Fruit fly (Drosophila melanogaster) whole organism, embryonic: ENCODE measurements around the gene Boh1.
A peak's percentile ranks its signal among the peaks of the same experiment; 100 is the strongest.

Source experiments
- Adf1 ChIP-seq: fragments of 200-800 bp; sonication (Bioruptor generic); IDR thresholded peaks from 2 replicates; pipeline ENCODE4 v1.3.6; 2022; ENCODE audit warnings: missing biosample characterization, missing genetic modification characterization
- B-H1 ChIP-seq: fragments of 200-800 bp; sonication (Bioruptor generic); IDR thresholded peaks from 3 replicates; pipeline ENCODE4 v1.3.6; 2022; ENCODE audit warnings: missing biosample characterization, missing genetic modification characterization
- C15 ChIP-seq: fragments of 200-800 bp; sonication (Bioruptor generic); IDR thresholded peaks from 3 replicates; pipeline ENCODE4 v1.3.6; 2022; ENCODE audit warnings: missing biosample characterization, missing genetic modification characterization
- CG11085 ChIP-seq: fragments of 200-800 bp; sonication (Bioruptor generic); IDR thresholded peaks from 2 replicates; pipeline ENCODE4 v1.3.6; 2022; ENCODE audit warnings: missing biosample characterization, missing genetic modification characterization
- CG12744 ChIP-seq: fragments of 200-800 bp; sonication (Bioruptor generic); optimal IDR thresholded peaks from 2 replicates; lab custom pipeline; 2016; ENCODE audit warnings: missing biosample characterization, missing genetic modification characterization
- CG13624 ChIP-seq: fragments of 200-800 bp; sonication (Bioruptor generic); optimal IDR thresholded peaks from 2 replicates; lab custom pipeline; 2016; ENCODE audit warnings: missing biosample characterization, missing genetic modification characterization
- CG13775 ChIP-seq: fragments of 200-800 bp; sonication (Bioruptor generic); optimal IDR thresholded peaks from 3 replicates; lab custom pipeline; 2017; ENCODE audit warnings: missing biosample characterization, mild to moderate bottlenecking, missing genetic modification characterization
- CG1647 ChIP-seq: fragments of 200-800 bp; sonication (Bioruptor generic); optimal IDR thresholded peaks from 3 replicates; lab custom pipeline; 2016; ENCODE audit warnings: missing biosample characterization, missing genetic modification characterization
- CG17361 ChIP-seq: fragments of 200-800 bp; sonication (Bioruptor generic); IDR thresholded peaks from 3 replicates; pipeline ENCODE4 v1.3.6; 2022; ENCODE audit warnings: missing biosample characterization, missing genetic modification characterization
- CG17829 ChIP-seq: fragments of 200-800 bp; optimal IDR thresholded peaks from 2 replicates; lab custom pipeline; 2019; ENCODE audit warnings: missing biosample characterization, mild to moderate bottlenecking, missing genetic modification characterization, moderate library complexity
- CG18599 ChIP-seq: fragments of 200-800 bp; sonication (Bioruptor generic); optimal IDR thresholded peaks from 3 replicates; lab custom pipeline; 2017; ENCODE audit warnings: missing biosample characterization, missing genetic modification characterization, mild to moderate bottlenecking, moderate library complexity, missing genetic modification reagents
- CG2199 ChIP-seq: fragments of 200-800 bp; sonication (Bioruptor generic); IDR thresholded peaks from 3 replicates; pipeline ENCODE4 v1.3.6; 2022; ENCODE audit warnings: missing biosample characterization, missing genetic modification characterization
- CG2678 ChIP-seq: fragments of 200-800 bp; sonication (Bioruptor generic); optimal IDR thresholded peaks from 3 replicates; lab custom pipeline; 2019; ENCODE audit warnings: missing biosample characterization, mild to moderate bottlenecking, missing genetic modification characterization, moderate library complexity
- CG31365 ChIP-seq: fragments of 200-800 bp; sonication (Bioruptor generic); optimal IDR thresholded peaks from 2 replicates; lab custom pipeline; 2018; ENCODE audit warnings: missing biosample characterization, mild to moderate bottlenecking, missing genetic modification characterization
- CG3281 ChIP-seq: fragments of 200-800 bp; sonication (Bioruptor generic); optimal IDR thresholded peaks from 3 replicates; lab custom pipeline; 2017; ENCODE audit warnings: missing biosample characterization, mild to moderate bottlenecking, missing genetic modification characterization
- CG34422 ChIP-seq: fragments of 200-800 bp; sonication (Bioruptor generic); IDR thresholded peaks from 3 replicates; pipeline ENCODE4 v1.3.6; 2022; ENCODE audit warnings: missing biosample characterization, missing genetic modification characterization
- CG5180 ChIP-seq: fragments of 200-800 bp; sonication (Bioruptor generic); optimal IDR thresholded peaks from 3 replicates; lab custom pipeline; 2017; ENCODE audit warnings: missing biosample characterization, missing genetic modification characterization, mild to moderate bottlenecking, moderate library complexity, missing genetic modification reagents
- CG5953 ChIP-seq: fragments of 200-800 bp; sonication (Bioruptor generic); IDR thresholded peaks from 2 replicates; pipeline ENCODE4 v1.3.6; 2022; ENCODE audit warnings: missing biosample characterization, missing genetic modification characterization
- CG6765 ChIP-seq: fragments of 200-800 bp; sonication (Bioruptor generic); optimal IDR thresholded peaks from 3 replicates; lab custom pipeline; 2017; ENCODE audit warnings: missing biosample characterization, mild to moderate bottlenecking, missing genetic modification characterization
- CG7928 ChIP-seq: fragments of 200-800 bp; sonication (Bioruptor generic); optimal IDR thresholded peaks from 2 replicates; lab custom pipeline; 2017; ENCODE audit warnings: missing biosample characterization, mild to moderate bottlenecking, missing genetic modification characterization
- CG7987 ChIP-seq: fragments of 200-800 bp; sonication (Bioruptor generic); optimal IDR thresholded peaks from 2 replicates; lab custom pipeline; 2018; ENCODE audit warnings: missing biosample characterization, mild to moderate bottlenecking, missing genetic modification characterization, moderate library complexity
- Dll ChIP-seq: fragments of 200-800 bp; sonication (Bioruptor generic); IDR thresholded peaks from 4 replicates; pipeline ENCODE4 v1.3.6; 2022; ENCODE audit warnings: missing biosample characterization, missing genetic modification characterization; ENCODE audit not compliant: partially characterized antibody
- Doc3 ChIP-seq: fragments of 200-800 bp; sonication (Bioruptor generic); IDR thresholded peaks from 3 replicates; pipeline ENCODE4 v1.3.6; 2022; ENCODE audit warnings: missing biosample characterization, missing genetic modification characterization; ENCODE audit not compliant: partially characterized antibody
- Hr78 ChIP-seq, 2 experiments: fragments of 200-800 bp in 1 of 2; fragments of >200 bp in 1 of 2; sonication (Bioruptor generic) in 1 of 2; optimal IDR thresholded peaks; 2 replicates each; lab custom pipeline; 2017 to 2019; ENCODE audit warnings: missing biosample characterization in 2 of 2, missing genetic modification characterization in 2 of 2, mild to moderate bottlenecking in 1 of 2, moderate library complexity in 1 of 2
- Med ChIP-seq: fragments of 200-800 bp; sonication (Bioruptor generic); peaks from one replicate; lab custom pipeline; 2016; ENCODE audit warnings: missing biosample characterization, missing genetic modification characterization, mild to moderate bottlenecking, inconsistent platforms, moderate library complexity
- NC2α ChIP-seq: fragments of 200-800 bp; sonication (Bioruptor generic); optimal IDR thresholded peaks from 2 replicates; lab custom pipeline; 2016; ENCODE audit warnings: missing biosample characterization, missing genetic modification characterization
- Rfx ChIP-seq: fragments of 200-800 bp; sonication (Bioruptor generic); IDR thresholded peaks from 2 replicates; pipeline ENCODE4 v1.3.6; 2022; ENCODE audit warnings: missing biosample characterization, missing genetic modification characterization
- Side ChIP-seq: fragments of 200-800 bp; sonication (Bioruptor generic); optimal IDR thresholded peaks from 2 replicates; lab custom pipeline; 2016; ENCODE audit warnings: missing biosample characterization, missing genetic modification characterization
- Trl ChIP-seq, 3 experiments: fragments of >200 bp in 2 of 3; fragments of 200-800 bp in 1 of 3; sonication (Bioruptor generic) in 1 of 3; optimal IDR thresholded peaks; 2 replicates in 1 of 3; 3 replicates in 2 of 3; lab custom pipeline; 2016 to 2017; ENCODE audit warnings: missing biosample characterization in 1 of 3, missing genetic modification characterization in 1 of 3
- cas ChIP-seq: fragments of 200-800 bp; sonication (Bioruptor generic); IDR thresholded peaks from 2 replicates; pipeline ENCODE4 v1.3.6; 2022; ENCODE audit warnings: missing biosample characterization, missing genetic modification characterization
- chinmo ChIP-seq: fragments of 200-800 bp; sonication (Bioruptor generic); IDR thresholded peaks from 4 replicates; pipeline ENCODE4 v1.3.6; 2022; ENCODE audit warnings: missing biosample characterization, missing genetic modification characterization; ENCODE audit not compliant: partially characterized antibody
- ci ChIP-seq: fragments of 200-800 bp; sonication (Bioruptor generic); IDR thresholded peaks from 3 replicates; pipeline ENCODE4 v1.3.6; 2022; ENCODE audit warnings: missing biosample characterization, missing genetic modification characterization
- cwo ChIP-seq: fragments of 200-800 bp; sonication (Bioruptor generic); optimal IDR thresholded peaks from 3 replicates; lab custom pipeline; 2017; ENCODE audit warnings: missing biosample characterization, missing genetic modification characterization, mild to moderate bottlenecking, moderate library complexity, missing genetic modification reagents
- fd3F ChIP-seq: fragments of 200-800 bp; sonication (Bioruptor generic); optimal IDR thresholded peaks from 2 replicates; lab custom pipeline; 2018; ENCODE audit warnings: missing biosample characterization, mild to moderate bottlenecking, missing genetic modification characterization, moderate library complexity
- hkb ChIP-seq, 2 experiments: fragments of 200-800 bp in 1 of 2; fragments of >200 bp in 1 of 2; sonication (Bioruptor generic) in 1 of 2; IDR thresholded peaks in 1 of 2; optimal IDR thresholded peaks in 1 of 2; 2 replicates each; pipeline versions ENCODE4 v1.3.6 to Lab custom; 2017 to 2022; ENCODE audit warnings: missing biosample characterization in 1 of 2, missing genetic modification characterization in 1 of 2
- kah ChIP-seq: fragments of 200-800 bp; sonication (Bioruptor generic); optimal IDR thresholded peaks from 2 replicates; lab custom pipeline; 2018; ENCODE audit warnings: missing biosample characterization, mild to moderate bottlenecking, missing genetic modification characterization
- oc ChIP-seq: fragments of 200-800 bp; sonication (Bioruptor generic); optimal IDR thresholded peaks from 2 replicates; lab custom pipeline; 2018; ENCODE audit warnings: missing biosample characterization, mild to moderate bottlenecking, missing genetic modification characterization, moderate library complexity
- otp ChIP-seq: fragments of 200-800 bp; sonication (Bioruptor generic); IDR thresholded peaks from 3 replicates; pipeline ENCODE4, ENCODE4 v1.3.6; 2022; ENCODE audit warnings: missing biosample characterization, missing genetic modification characterization
- pzg ChIP-seq: fragments of 200-800 bp; sonication (Bioruptor generic); optimal IDR thresholded peaks from 3 replicates; lab custom pipeline; 2018; ENCODE audit warnings: missing biosample characterization, mild to moderate bottlenecking, missing genetic modification characterization, moderate library complexity
- sens ChIP-seq: fragments of 200-800 bp; sonication (Bioruptor generic); peaks from one replicate; lab custom pipeline; 2016; ENCODE audit warnings: missing biosample characterization, missing genetic modification characterization
- sqz ChIP-seq: fragments of 200-800 bp; sonication (Bioruptor generic); optimal IDR thresholded peaks from 3 replicates; lab custom pipeline; 2018; ENCODE audit warnings: missing biosample characterization, mild to moderate bottlenecking, missing genetic modification characterization
- sug ChIP-seq: fragments of 200-800 bp; optimal IDR thresholded peaks from 2 replicates; lab custom pipeline; 2019; ENCODE audit warnings: missing biosample characterization, mild to moderate bottlenecking, missing genetic modification characterization, moderate library complexity
- tll ChIP-seq, 2 experiments: fragments of 200-800 bp in 1 of 2; fragments of >200 bp in 1 of 2; sonication (Bioruptor generic) in 1 of 2; optimal IDR thresholded peaks; 2 replicates each; lab custom pipeline; 2017 to 2019; ENCODE audit warnings: missing biosample characterization in 2 of 2, missing genetic modification characterization in 2 of 2, mild to moderate bottlenecking in 1 of 2, moderate library complexity in 1 of 2
- vvl ChIP-seq: fragments of 200-800 bp; sonication (Bioruptor generic); IDR thresholded peaks from 2 replicates; pipeline ENCODE4 v1.3.6; 2022; ENCODE audit warnings: missing biosample characterization, missing genetic modification characterization
- zen ChIP-seq: fragments of 200-800 bp; sonication (Bioruptor generic); optimal IDR thresholded peaks from 3 replicates; lab custom pipeline; 2018; ENCODE audit warnings: missing biosample characterization, mild to moderate bottlenecking, missing genetic modification characterization, moderate library complexity
- zfh1 ChIP-seq: fragments of 200-800 bp; sonication (Bioruptor generic); IDR thresholded peaks from 3 replicates; pipeline ENCODE4 v1.3.6; 2022; ENCODE audit warnings: missing biosample characterization, missing genetic modification characterization

Boh1 gene

DNA sequence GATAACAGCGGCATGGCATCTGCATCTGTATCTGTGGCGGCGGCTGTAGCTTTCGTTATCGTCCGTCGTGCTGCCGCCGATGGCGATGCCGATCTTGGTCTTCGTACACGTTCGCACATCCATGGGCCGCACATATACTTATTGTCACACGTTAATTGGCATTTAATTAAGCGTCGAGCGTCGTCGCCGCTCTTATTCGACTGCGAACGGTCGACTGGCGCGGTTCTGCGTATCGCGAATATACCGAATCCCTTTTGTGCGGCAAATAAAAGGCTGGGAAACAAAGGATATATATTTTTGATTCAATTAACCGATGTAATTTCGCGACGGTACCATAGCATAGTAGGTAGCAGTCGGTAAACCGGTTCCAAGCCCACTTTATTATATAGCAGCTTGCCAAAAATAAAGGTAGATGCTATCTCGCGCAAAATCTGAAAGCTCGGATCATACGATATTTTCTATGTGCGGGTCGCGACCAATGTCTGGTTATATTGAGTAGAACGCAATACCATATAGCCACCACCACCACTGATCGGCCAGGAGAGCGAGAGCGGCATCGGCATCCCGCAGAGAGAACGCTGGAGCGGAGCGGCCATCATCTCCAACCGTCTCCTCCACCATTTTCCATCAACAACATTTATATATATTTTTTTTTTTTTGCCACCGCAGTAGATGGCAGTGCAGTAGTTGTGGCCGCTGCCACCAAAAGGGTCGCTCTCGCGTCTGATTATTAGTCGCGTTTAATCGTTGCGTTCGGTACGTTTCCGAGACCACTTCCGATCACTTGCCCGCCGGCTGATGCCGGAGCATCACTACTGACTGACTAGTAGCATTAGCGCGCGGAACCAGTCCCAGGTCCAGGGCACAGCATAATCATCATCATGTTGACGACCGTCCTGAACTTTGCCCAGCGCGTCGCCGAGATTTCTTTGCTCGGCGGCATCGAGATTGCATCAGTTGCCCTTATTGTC lies 6.0 kb upstream of the Boh1 start, which contains the start of gene mino (continued):
- TF ChIP-seq CG34422 (peak; percentile 21; the same call in 1 of the 3 replicates), chinmo (GFP tag; lab: Robert Waterston, UW) (peak; percentile 73; the same call in 3 of the 4 replicates), CG1647 (GFP tag; lab: Kevin White, UChicago) (no peak), Doc3 (GFP tag; lab: Robert Waterston, UW) (no peak), Adf1 (peak; percentile 40; the same call in 1 of the 2 replicates), CG5953 (GFP tag; lab: Robert Waterston, UW) (peak; percentile 34; the same call in 1 of the 2 replicates), cwo (peak; percentile 20), CG6765 (GFP tag; lab: Kevin White, UChicago) (peak; percentile 38), ci (GFP tag; lab: Robert Waterston, UW) (0 out of 3 replicates have a peak, but pooled peaks have one; percentile 15), CG13624 (GFP tag; lab: Kevin White, UChicago) (peak; percentile 57), CG13775 (GFP tag; lab: Kevin White, UChicago) (peak; percentile 20), sug (tag; lab: Kevin White, UChicago) (peak; percentile 70), CG18599 (GFP tag; lab: Kevin White, UChicago) (peak; percentile 7), CG17361 (GFP tag; lab: Robert Waterston, UW) (no peak), NC2α (GFP tag; lab: Kevin White, UChicago) (no peak), sqz (GFP tag; lab: Kevin White, UChicago) (peak; percentile 22), pzg (GFP tag; lab: Kevin White, UChicago) (no peak), kah (peak; percentile 7), Med (GFP tag; lab: Kevin White, UChicago) (peak; percentile 82), Dll (GFP tag; lab: Robert Waterston, UW) (0 out of 4 replicates have a peak, but pooled peaks have one; percentile 10), zen (tag; lab: Kevin White, UChicago) (peak; percentile 44), CG2678 (tag; lab: Kevin White, UChicago) (peak; percentile 28), Trl (optimal IDR thresholded peaks at IDR 0.05; lab: Kevin White, UChicago) (peak in 1 of 2 experiments; percentile 62), Trl (GFP tag; optimal IDR thresholded peaks at IDR 0.05; lab: Kevin White, UChicago) (no peak), Rfx (0 out of 2 replicates have a peak, but pooled peaks have one; percentile 4), CG7987 (GFP tag; lab: Kevin White, UChicago) (peak; percentile 67), CG3281 (peak; percentile 34), CG11085 (GFP tag; lab: Robert Waterston, UW) (0 out of 2 replicates have a peak, but pooled peaks have one; percentile 9)

DNA sequence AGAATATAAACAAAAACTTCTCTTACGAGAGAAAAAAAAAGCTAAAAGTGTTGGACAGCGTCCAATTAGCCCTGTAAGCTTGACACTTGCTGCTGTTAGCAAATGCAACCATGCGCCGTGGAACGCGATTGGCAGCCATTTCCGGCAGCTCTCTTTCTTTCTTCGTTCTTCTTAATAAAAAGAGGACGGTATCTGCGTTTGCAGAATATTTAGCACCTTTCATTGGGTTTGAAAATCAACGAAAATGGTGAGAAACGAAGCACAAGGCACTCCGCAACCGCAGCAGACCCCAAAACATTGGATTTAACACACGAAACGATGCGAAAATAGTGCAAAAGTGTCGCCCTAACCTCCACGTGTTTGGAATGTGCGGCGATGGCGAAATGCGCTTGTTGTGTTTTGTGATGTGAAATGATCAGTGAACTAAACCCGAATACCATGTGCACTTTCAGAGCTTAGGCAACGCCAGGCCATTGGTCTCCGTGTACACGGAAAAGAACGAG lies 3.5 kb upstream of the Boh1 start, which contains the start of gene RpL4:
RpL4 (plus strand) TSS at position 149 of the 503 bp plus-strand sequence.
- TF ChIP-seq tll (GFP tag; optimal IDR thresholded peaks at IDR 0.05; lab: Kevin White, UChicago) (no peak), otp (GFP tag; lab: Robert Waterston, UW) (peak; percentile 93), zfh1 (GFP tag; lab: Robert Waterston, UW) (peak; percentile 91), B-H1 (GFP tag; lab: Robert Waterston, UW) (peak; percentile 56; the same call in 1 of the 3 replicates), CG5180 (GFP tag; lab: Kevin White, UChicago) (peak; percentile 76), CG2199 (GFP tag; lab: Robert Waterston, UW) (no peak), fd3F (GFP tag; lab: Kevin White, UChicago) (peak; percentile 81), Side (peak; percentile 79), CG12744 (GFP tag; lab: Kevin White, UChicago) (peak; percentile 78), oc (peak; percentile 44), C15 (GFP tag; lab: Robert Waterston, UW) (peak; percentile 72; the same call in 1 of the 3 replicates), vvl (peak; percentile 90), hkb (optimal IDR thresholded peaks at IDR 0.05; lab: Kevin White, UChicago) (no peak), hkb (GFP tag; IDR thresholded peaks at IDR 0.05; lab: Robert Waterston, UW) (peak; percentile 84), Hr78 (GFP tag; optimal IDR thresholded peaks at IDR 0.05; lab: Kevin White, UChicago) (peak in 1 of 2 experiments; percentile 19), sens (GFP tag; lab: Kevin White, UChicago) (peak; percentile 97), cas (GFP tag; lab: Robert Waterston, UW) (peak; percentile 53), CG31365 (peak; percentile 69), CG17829 (no peak), CG7928 (peak; percentile 56)
